Fruit fly (Drosophila melanogaster) whole organism, pupa: ENCODE results near the gene Sec8.

Experiments
- CG10348 ChIP-seq: fragments of 200-800 bp; sonication (Bioruptor generic); IDR thresholded peaks from 2 replicates; pipeline ENCODE4 v1.3.6; 2022; ENCODE audit warnings: missing biosample characterization, missing genetic modification characterization
- CG12605 ChIP-seq: fragments of 200-800 bp; sonication (Bioruptor generic); IDR thresholded peaks from 2 replicates; pipeline ENCODE4 v1.3.6; 2022; ENCODE audit warnings: missing biosample characterization, missing genetic modification characterization
- CG14655 ChIP-seq: fragments of 200-800 bp; sonication (Bioruptor generic); optimal IDR thresholded peaks from 3 replicates; lab custom pipeline; 2017; ENCODE audit warnings: mild to moderate bottlenecking, missing biosample characterization, missing genetic modification reagents, missing genetic modification characterization
- CG15710 ChIP-seq: fragments of 200-800 bp; sonication (Bioruptor generic); optimal IDR thresholded peaks from 2 replicates; lab custom pipeline; 2018; ENCODE audit warnings: missing biosample characterization, mild to moderate bottlenecking, missing genetic modification characterization, moderate library complexity
- CG17806 ChIP-seq: fragments of 200-800 bp; sonication (Bioruptor generic); optimal IDR thresholded peaks from 2 replicates; lab custom pipeline; 2018; ENCODE audit warnings: missing biosample characterization, mild to moderate bottlenecking, missing genetic modification characterization, moderate library complexity
- CG32121 ChIP-seq: fragments of 200-800 bp; sonication (Bioruptor generic); IDR thresholded peaks from 2 replicates; pipeline ENCODE4 v1.3.6; 2022; ENCODE audit warnings: missing biosample characterization, missing genetic modification characterization
- CG34367 ChIP-seq: fragments of 200-800 bp; sonication (Bioruptor generic); optimal IDR thresholded peaks from 2 replicates; lab custom pipeline; 2018; ENCODE audit warnings: missing biosample characterization, mild to moderate bottlenecking, missing genetic modification characterization
- CG4496 ChIP-seq: fragments of 200-800 bp; sonication (Bioruptor generic); IDR thresholded peaks from 3 replicates; pipeline ENCODE4 v1.3.6; 2022; ENCODE audit warnings: missing biosample characterization, missing genetic modification characterization
- CG8159 ChIP-seq: fragments of 200-800 bp; sonication (Bioruptor generic); optimal IDR thresholded peaks from 3 replicates; lab custom pipeline; 2018; ENCODE audit warnings: missing biosample characterization, mild to moderate bottlenecking, missing genetic modification characterization, moderate library complexity
- CG8301 ChIP-seq: fragments of 200-800 bp; sonication (Bioruptor generic); optimal IDR thresholded peaks from 2 replicates; lab custom pipeline; 2018; ENCODE audit warnings: missing biosample characterization, mild to moderate bottlenecking, missing genetic modification characterization
- CG9948 ChIP-seq: fragments of 200-800 bp; sonication (Bioruptor generic); optimal IDR thresholded peaks from 2 replicates; lab custom pipeline; 2018; ENCODE audit warnings: missing biosample characterization, mild to moderate bottlenecking, missing genetic modification characterization, moderate library complexity
- D1 ChIP-seq: fragments of 200-800 bp; sonication (Bioruptor generic); optimal IDR thresholded peaks from 2 replicates; lab custom pipeline; 2018; ENCODE audit warnings: missing biosample characterization, mild to moderate bottlenecking, missing genetic modification characterization, moderate library complexity
- EcR ChIP-seq: fragments of 200-800 bp; sonication (Bioruptor generic); optimal IDR thresholded peaks from 3 replicates; lab custom pipeline; 2019; ENCODE audit warnings: missing biosample characterization, missing genetic modification characterization, mild to moderate bottlenecking, moderate library complexity, missing genetic modification reagents
- Ets98B ChIP-seq: fragments of 200-800 bp; sonication (Bioruptor generic); IDR thresholded peaks from 2 replicates; pipeline ENCODE4 v1.3.6; 2022; ENCODE audit warnings: missing biosample characterization, missing genetic modification characterization
- Pif1A ChIP-seq: fragments of 200-800 bp; sonication (Bioruptor generic); optimal IDR thresholded peaks from 3 replicates; lab custom pipeline; 2016; ENCODE audit warnings: missing biosample characterization, missing genetic modification characterization
- Pif1B ChIP-seq: fragments of 200-800 bp; sonication (Bioruptor generic); optimal IDR thresholded peaks from 3 replicates; lab custom pipeline; 2016; ENCODE audit warnings: missing biosample characterization, missing genetic modification characterization
- Snoo ChIP-seq: fragments of 200-800 bp; sonication (Bioruptor generic); optimal IDR thresholded peaks from 3 replicates; lab custom pipeline; 2017; ENCODE audit warnings: missing biosample characterization, mild to moderate bottlenecking, missing genetic modification characterization, inconsistent platforms
- fd96Ca ChIP-seq: fragments of 200-800 bp; sonication (Bioruptor generic); IDR thresholded peaks from 3 replicates; pipeline ENCODE4 v1.3.6; 2022; ENCODE audit warnings: missing biosample characterization, missing genetic modification characterization
- gl ChIP-seq: fragments of 200-800 bp; sonication (Bioruptor generic); optimal IDR thresholded peaks from 2 replicates; lab custom pipeline; 2018; ENCODE audit warnings: missing biosample characterization, mild to moderate bottlenecking, missing genetic modification characterization
- rn ChIP-seq: fragments of 200-800 bp; sonication (Bioruptor generic); IDR thresholded peaks from 2 replicates; pipeline ENCODE4 v1.3.6; 2022; ENCODE audit warnings: missing biosample characterization, missing genetic modification characterization

The Sec8 gene

DNA sequence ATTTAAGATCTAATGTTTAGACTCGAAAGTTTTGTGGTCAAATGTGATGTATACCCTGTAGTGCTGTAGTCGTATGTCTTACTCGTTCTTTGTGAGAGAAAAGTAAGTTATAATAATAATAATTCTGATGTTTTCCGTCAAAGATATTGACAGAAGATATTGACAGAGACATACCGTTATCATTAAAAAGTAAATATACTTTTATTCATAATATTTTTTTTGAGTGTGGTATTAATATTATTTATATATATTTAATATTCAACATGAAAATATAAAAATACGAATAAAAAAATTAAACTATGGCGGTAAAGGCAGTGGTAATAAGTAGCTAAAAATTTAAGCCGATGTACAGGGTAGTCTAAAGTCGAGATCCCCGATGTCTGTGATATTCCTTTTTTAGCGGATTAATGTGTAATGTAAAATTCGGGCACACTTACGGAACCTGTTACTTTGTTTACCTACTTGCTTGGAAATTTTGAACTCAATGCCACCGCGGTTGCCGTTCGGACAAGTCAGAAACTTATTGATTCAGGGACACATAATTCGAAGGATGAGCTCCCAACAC is 22.4 kb downstream of the Sec8 start, which contains the start of the genes CG2100 and CG1236:
Gene CG2100, minus strand, starts transcription at position 51 of the 565 bp plus-strand sequence.
Gene CG1236, plus strand, starts transcription at position 444 of the 565 bp plus-strand sequence.
- TF ChIP-seq rn (GFP tag; lab: Robert Waterston, UW), result peak; percentile 43; the same call in 1 of the 2 replicates
- peak; percentile 70 for TF ChIP-seq CG32121
- peak; percentile 61 for TF ChIP-seq Ets98B (GFP tag; lab: Robert Waterston, UW)
- peak; percentile 86 for TF ChIP-seq Snoo (tag; lab: Kevin White, UChicago)
- peak; percentile 78 for TF ChIP-seq CG17806 (tag; lab: Kevin White, UChicago)
- peak; percentile 85 for TF ChIP-seq CG9948 (tag; lab: Kevin White, UChicago)
- TF ChIP-seq CG15710 (tag; lab: Kevin White, UChicago), result peak; percentile 86
- TF ChIP-seq Pif1A (GFP tag; lab: Kevin White, UChicago), result no peak
- TF ChIP-seq CG8159 (tag; lab: Kevin White, UChicago), result peak; percentile 88
- peak; percentile 76 for TF ChIP-seq CG8301 (tag; lab: Kevin White, UChicago)
- no peak; the same call in 1 of the 3 replicates for TF ChIP-seq CG4496
- TF ChIP-seq EcR (GFP tag; lab: Kevin White, UChicago), result peak; percentile 7
- peak; percentile 77 for TF ChIP-seq CG34367 (tag; lab: Kevin White, UChicago)
- no peak for TF ChIP-seq gl (tag; lab: Kevin White, UChicago)
- peak; percentile 76 for TF ChIP-seq Pif1B (GFP tag; lab: Kevin White, UChicago)

DNA sequence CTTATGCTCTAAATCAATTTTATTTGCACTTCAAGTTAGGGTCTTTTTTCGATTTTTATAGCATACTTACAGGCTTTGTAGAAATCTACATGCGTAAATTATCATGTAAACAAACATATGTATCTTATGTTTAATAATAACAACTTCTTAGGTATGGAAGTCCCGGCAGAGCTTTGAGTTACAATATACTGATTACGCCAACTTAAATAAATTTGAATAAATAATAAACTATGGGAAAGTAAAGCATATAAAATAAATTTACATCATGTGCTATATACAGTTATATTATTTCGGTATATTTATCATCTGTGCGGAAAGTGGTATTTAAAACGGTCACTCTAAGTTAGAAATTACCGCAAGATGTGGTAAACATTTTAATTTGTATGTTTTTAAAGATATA is 25.6 kb downstream of the Sec8 start, which contains the start of gene CG1239:
Gene CG1239, plus strand, starts transcription at position 333 of the 400 bp plus-strand sequence.
- TF ChIP-seq CG8301 (tag; lab: Kevin White, UChicago) (no peak), gl (tag; lab: Kevin White, UChicago) (no peak), Ets98B (GFP tag; lab: Robert Waterston, UW) (no peak), CG12605 (GFP tag; lab: Robert Waterston, UW) (no peak), D1 (tag; lab: Kevin White, UChicago) (no peak), CG17806 (tag; lab: Kevin White, UChicago) (no peak), CG14655 (GFP tag; lab: Kevin White, UChicago) (no peak), rn (GFP tag; lab: Robert Waterston, UW) (no peak), CG32121 (no peak), CG4496 (no peak), CG34367 (tag; lab: Kevin White, UChicago) (no peak), Snoo (tag; lab: Kevin White, UChicago) (no peak), CG8159 (tag; lab: Kevin White, UChicago) (no peak), EcR (GFP tag; lab: Kevin White, UChicago) (no peak)
- TF ChIP-seq, all 21 proteins: peak for 0

DNA sequence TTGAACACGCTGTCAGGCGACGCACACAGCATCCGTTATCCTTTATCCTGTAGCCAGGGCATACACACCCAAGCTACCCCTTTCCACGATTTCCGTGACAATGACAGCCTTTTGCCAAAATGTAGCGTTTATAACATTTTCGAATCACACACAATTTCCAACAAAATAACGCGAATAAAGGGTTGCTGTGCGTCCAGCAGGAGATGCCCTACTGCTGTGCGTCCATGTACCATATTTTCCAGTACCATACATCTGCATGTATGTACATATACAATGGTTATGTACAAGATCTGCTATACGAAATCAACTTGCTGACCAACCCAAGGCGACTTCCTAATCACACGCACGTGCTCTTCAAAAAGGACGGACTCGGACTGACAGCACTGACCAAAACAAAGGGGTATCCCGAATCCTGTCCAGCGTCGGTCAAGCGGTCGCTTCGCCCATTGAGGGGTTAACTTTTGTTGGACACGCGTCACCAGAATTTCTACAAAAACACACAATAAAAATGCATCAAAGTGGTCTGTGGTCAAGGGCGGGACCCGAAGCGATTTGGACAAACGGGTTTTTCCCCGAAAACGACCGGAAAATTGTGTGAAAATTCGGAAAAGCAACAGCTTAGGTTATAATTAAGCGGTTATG is 31.0 kb downstream of the Sec8 start:
- no peak for TF ChIP-seq CG10348 (GFP tag; lab: Robert Waterston, UW)
- TF ChIP-seq, all 21 proteins: peak for 0

- TF ChIP-seq fd96Ca, result no peak
- no peak for TF ChIP-seq CG14655 (GFP tag; lab: Kevin White, UChicago)
- no peak for TF ChIP-seq EcR (GFP tag; lab: Kevin White, UChicago)
- no peak for TF ChIP-seq CG15710 (tag; lab: Kevin White, UChicago)
- TF ChIP-seq CG32121, result no peak
- TF ChIP-seq CG4496, result no peak
- TF ChIP-seq CG8301 (tag; lab: Kevin White, UChicago), result no peak
- TF ChIP-seq Snoo (tag; lab: Kevin White, UChicago), result no peak
- TF ChIP-seq CG34367 (tag; lab: Kevin White, UChicago), result no peak
- TF ChIP-seq CG8159 (tag; lab: Kevin White, UChicago), result no peak
- no peak for TF ChIP-seq Pif1A (GFP tag; lab: Kevin White, UChicago)
- no peak for TF ChIP-seq Ets98B (GFP tag; lab: Robert Waterston, UW)
- no peak for TF ChIP-seq CG17806 (tag; lab: Kevin White, UChicago)
- no peak for TF ChIP-seq gl (tag; lab: Kevin White, UChicago)
- no peak for TF ChIP-seq CG9948 (tag; lab: Kevin White, UChicago)
- TF ChIP-seq rn (GFP tag; lab: Robert Waterston, UW), result no peak
- TF ChIP-seq CG10348 (GFP tag; lab: Robert Waterston, UW), result no peak
Measured at dm6 chr3R:5723122-5723521, 35.7 kb downstream of the Sec8 start.

- TF ChIP-seq CG34367 (tag; lab: Kevin White, UChicago), result no peak
- no peak for TF ChIP-seq CG32121
- no peak for TF ChIP-seq CG10348 (GFP tag; lab: Robert Waterston, UW)
- no peak for TF ChIP-seq CG15710 (tag; lab: Kevin White, UChicago)
- TF ChIP-seq CG9948 (tag; lab: Kevin White, UChicago), result no peak
- TF ChIP-seq, all 21 proteins: peak for 0
Measured at dm6 chr3R:5716755-5717309, 42.0 kb downstream of the Sec8 start, which contains the start of gene cas. TSS of gene cas (minus strand) at chr3R:5716805.
